Worm (Caenorhabditis elegans) whole organism, L2 larva: ENCODE measurements around the gene R102.4.

Experiments used
- lin-39 ChIP-seq: fragments of 150-350 bp; optimal IDR thresholded peaks from 2 replicates; lab custom pipeline; 2014; ENCODE audit warnings: missing biosample characterization, missing genetic modification reagents, missing genetic modification characterization
- nhr-10 ChIP-seq: sonication (generic microtip); optimal IDR thresholded peaks from 2 replicates; lab custom pipeline; 2017; ENCODE audit warnings: missing biosample characterization, missing genetic modification characterization
- unc-62 ChIP-seq: fragments of 150-350 bp; optimal IDR thresholded peaks from 2 replicates; lab custom pipeline; 2014; ENCODE audit warnings: missing biosample characterization, missing genetic modification reagents, missing genetic modification characterization

DNA sequence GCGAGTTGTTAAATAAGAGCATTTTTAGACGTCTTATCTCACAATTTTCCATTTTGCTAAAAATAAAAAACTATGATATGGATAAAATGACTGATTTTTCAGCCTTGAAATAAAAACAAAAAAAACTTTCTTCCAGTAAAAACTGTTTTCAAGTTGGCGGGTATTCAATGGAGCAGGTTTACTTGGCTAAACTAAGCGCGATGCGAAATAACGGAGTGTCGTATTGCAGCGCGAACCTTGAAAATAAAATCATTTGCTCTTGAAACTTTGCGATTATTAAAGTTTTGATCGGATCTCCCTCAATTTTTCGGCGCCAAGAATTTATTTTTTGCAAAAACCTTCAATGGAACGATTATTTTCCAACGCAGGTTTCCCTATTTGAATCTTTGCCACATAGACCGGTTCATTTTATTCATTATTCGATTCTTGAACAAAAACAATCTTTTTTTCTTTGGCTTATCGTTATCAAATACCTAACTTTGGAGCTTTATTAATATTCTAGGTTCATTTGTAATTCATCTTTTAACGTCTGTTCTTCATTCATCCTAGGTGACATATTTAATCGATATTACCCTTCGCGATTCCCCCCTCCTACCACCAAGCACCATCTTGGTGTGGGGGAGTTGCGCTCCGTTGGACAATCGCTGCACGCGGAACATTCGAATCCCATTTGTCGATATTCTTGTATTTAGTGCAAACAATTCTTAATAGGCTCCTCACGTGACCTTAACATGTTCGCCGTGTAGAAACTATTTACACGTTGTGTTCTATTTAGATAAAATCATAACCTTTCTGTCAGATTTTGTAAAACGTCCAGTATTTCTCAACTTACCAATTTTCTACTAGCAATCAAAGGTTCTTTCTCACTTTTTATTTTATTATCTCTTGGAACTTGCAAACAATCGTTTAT, 39.7 kb upstream of the R102.4 start, which contains the start of the genes orc-5 and cyb-1:
- TF ChIP-seq nhr-10 (tag; lab: Kevin White, UChicago), result no peak
- TF ChIP-seq unc-62, result no peak
- no peak for TF ChIP-seq lin-39 (tag; lab: Kevin White, UChicago)
